Worm (Caenorhabditis elegans): ENCODE measurements around the gene flp-17.

- TF ChIP-seq W03F9.2 (tag; optimal IDR thresholded peaks at IDR 0.05) (no peak), him-1 (tag; optimal IDR thresholded peaks at IDR 0.05) (no peak), dao-5 (tag; optimal IDR thresholded peaks at IDR 0.05) (no peak)
Observed at ce11 chrIV:17179565-17179964, 12.1 kb downstream of the flp-17 start.

Data from whole organism, L4/young adult.